Fruit fly (Drosophila melanogaster): ENCODE data around the gene lft.

lft gene

DNA sequence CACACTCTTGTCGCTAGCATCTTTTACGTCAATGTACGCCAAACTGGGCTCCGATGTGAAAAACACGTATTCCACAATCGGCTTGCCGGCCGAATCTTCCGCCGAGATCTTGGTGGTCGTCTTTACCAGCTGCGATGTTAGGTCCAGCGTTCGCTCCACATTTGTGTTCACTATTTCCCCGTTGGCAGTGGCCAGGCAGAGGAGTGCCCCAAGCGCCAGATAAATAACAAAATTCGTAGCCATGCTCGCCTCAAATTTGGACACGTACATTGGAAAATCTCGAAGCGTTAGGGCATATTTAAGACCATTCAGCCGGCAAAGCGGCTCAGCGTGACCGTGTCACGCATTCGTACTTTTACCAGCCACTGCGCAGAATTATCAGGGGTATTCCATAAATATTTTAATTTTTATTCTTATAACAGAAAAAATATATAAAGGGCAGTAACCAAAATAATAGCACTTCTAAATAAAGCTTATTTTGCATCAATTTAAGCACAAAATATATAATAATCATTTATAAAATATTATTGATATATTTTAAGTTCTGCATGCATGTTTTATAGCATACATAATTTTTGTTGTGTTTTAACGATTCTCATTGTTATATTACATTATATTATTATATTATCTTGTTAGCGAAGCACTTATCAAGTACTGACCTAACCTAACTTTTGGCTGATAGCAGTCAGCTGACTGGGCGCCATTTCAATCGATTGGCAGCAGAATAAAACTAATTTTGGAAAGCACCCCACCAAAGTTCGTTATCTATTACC is 11.4 kb downstream of the lft start, which contains the start of the genes CG33303 and dpr19 (continued):
- TF ChIP-seq CG32772 (GFP tag; IDR thresholded peaks at IDR 0.05) (peak; percentile 47), CG12219 (GFP tag; optimal IDR thresholded peaks at IDR 0.05) (no peak), CG17829 (tag; optimal IDR thresholded peaks at IDR 0.05) (peak; percentile 90), Sry-δ (GFP tag; optimal IDR thresholded peaks at IDR 0.05) (no peak), Optix (GFP tag; IDR thresholded peaks at IDR 0.05) (no peak), stc (GFP tag; IDR thresholded peaks at IDR 0.05) (peak; percentile 74), nau (GFP tag; optimal IDR thresholded peaks at IDR 0.05) (no peak), eve (GFP tag; optimal IDR thresholded peaks at IDR 0.05) (no peak), peb (GFP tag; IDR thresholded peaks at IDR 0.05) (no peak), CG4820 (GFP tag; optimal IDR thresholded peaks at IDR 0.05) (peak; percentile 41), dmrt11E (tag; optimal IDR thresholded peaks at IDR 0.05) (peak; percentile 79), YL-1 (GFP tag; optimal IDR thresholded peaks at IDR 0.05) (peak; percentile 85), dmrt99B (tag; optimal IDR thresholded peaks at IDR 0.05) (peak; percentile 80), onecut (GFP tag; IDR thresholded peaks at IDR 0.05) (peak; percentile 89), Eip74EF (GFP tag; optimal IDR thresholded peaks at IDR 0.05) (peak in 1 of 2 experiments; percentile 79), CG34376 (GFP tag; optimal IDR thresholded peaks at IDR 0.05) (no peak), gcm (GFP tag; optimal IDR thresholded peaks at IDR 0.05) (peak; percentile 83), Asciz (GFP tag; optimal IDR thresholded peaks at IDR 0.05) (peak; percentile 9), CG10267 (tag; optimal IDR thresholded peaks at IDR 0.05) (peak; percentile 84), CG8359 (GFP tag; optimal IDR thresholded peaks at IDR 0.05; ENCODE audit: borderline replicate concordance) (peak; percentile 9), CG12104 (GFP tag; optimal IDR thresholded peaks at IDR 0.05) (peak; percentile 49), gsb-n (tag; optimal IDR thresholded peaks at IDR 0.05) (peak; percentile 82), CG11247 (GFP tag; IDR thresholded peaks at IDR 0.05) (0 out of 2 replicates have a peak, but pooled peaks have one; percentile 29), CG7928 (GFP tag; optimal IDR thresholded peaks at IDR 0.05) (peak; percentile 19), Atf6 (GFP tag; IDR thresholded peaks at IDR 0.05) (peak; percentile 70), kay (GFP tag; optimal IDR thresholded peaks at IDR 0.05) (peak; percentile 4), grau (tag; optimal IDR thresholded peaks at IDR 0.05) (peak; percentile 85), chinmo (GFP tag; IDR thresholded peaks at IDR 0.05; ENCODE audit: partially characterized antibody) (0 out of 4 replicates have a peak, but pooled peaks have one; percentile 41), ci (GFP tag; IDR thresholded peaks at IDR 0.05) (peak; percentile 73; the same call in 2 of the 3 replicates), CG15073 (GFP tag; optimal IDR thresholded peaks at IDR 0.05) (no peak), Dp (GFP tag; optimal IDR thresholded peaks at IDR 0.05) (peak; percentile 30), Oaz (GFP tag; IDR thresholded peaks at IDR 0.05) (no peak), ssp (GFP tag; IDR thresholded peaks at IDR 0.05) (peak; percentile 60; the same call in 1 of the 2 replicates), CG8281 (tag; optimal IDR thresholded peaks at IDR 0.05) (peak; percentile 4), CG10321 (GFP tag; IDR thresholded peaks at IDR 0.05) (peak; percentile 49; the same call in 1 of the 2 replicates), CG2120 (GFP tag; optimal IDR thresholded peaks at IDR 0.05) (peak; percentile 27), Trl (optimal IDR thresholded peaks at IDR 0.05) (no peak), Trl (GFP tag; optimal IDR thresholded peaks at IDR 0.05) (no peak), CG15514 (GFP tag; optimal IDR thresholded peaks at IDR 0.05) (peak; percentile 69), HmgD (GFP tag; optimal IDR thresholded peaks at IDR 0.05) (no peak), CG7987 (GFP tag; optimal IDR thresholded peaks at IDR 0.05) (peak; percentile 13), CG12942 (GFP tag; optimal IDR thresholded peaks at IDR 0.05) (peak; percentile 38), CG13296 (GFP tag; optimal IDR thresholded peaks at IDR 0.05) (peak; percentile 87), CG6854 (GFP tag; optimal IDR thresholded peaks at IDR 0.05) (peak; percentile 66), Pdp1 (GFP tag; optimal IDR thresholded peaks at IDR 0.05) (no peak), MBD-R2 (GFP tag; IDR thresholded peaks at IDR 0.05) (peak; percentile 78), maf-S (GFP tag; optimal IDR thresholded peaks at IDR 0.05) (no peak), CG2202 (tag; optimal IDR thresholded peaks at IDR 0.05) (peak; percentile 63), p53 (GFP tag; optimal IDR thresholded peaks at IDR 0.05) (no peak)

All from whole organism, embryonic.